Worm (Caenorhabditis elegans): ENCODE measurements around the gene K04C2.7.

Gene K04C2.7

DNA sequence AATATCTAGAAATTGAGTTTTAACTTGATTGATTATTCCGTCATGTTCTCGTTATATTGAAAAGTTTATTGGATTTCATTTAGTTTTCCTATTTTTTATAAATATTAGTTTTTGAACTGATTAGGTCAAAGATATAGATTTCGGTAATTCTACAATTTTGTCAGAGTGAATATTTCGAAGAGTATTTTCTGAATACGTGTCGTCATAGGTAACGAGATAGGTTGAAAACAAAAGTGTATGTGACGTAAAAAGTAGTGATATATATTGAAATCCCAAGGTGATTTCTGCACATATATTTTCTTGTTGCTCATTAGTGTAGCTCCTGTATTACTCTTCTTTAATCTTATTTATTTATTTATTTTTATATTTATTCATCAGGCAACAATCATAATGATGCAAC is at the start of gene K04C2.7:
Gene K04C2.7, plus strand, starts transcription at position 301 of the 400 bp plus-strand sequence.
- TF ChIP-seq sptf-1 (tag; optimal IDR thresholded peaks at IDR 0.05) (no peak), ceh-83 (GFP tag; optimal IDR thresholded peaks at IDR 0.05) (no peak), ces-1 (GFP tag; optimal IDR thresholded peaks at IDR 0.05) (no peak), lin-13 (tag; optimal IDR thresholded peaks at IDR 0.05) (no peak), unc-120 (tag; optimal IDR thresholded peaks at IDR 0.05; ENCODE audit: poor library complexity, severe bottlenecking) (no peak), unc-62 (GFP tag; optimal IDR thresholded peaks at IDR 0.05) (no peak), mls-2 (tag; optimal IDR thresholded peaks at IDR 0.05) (no peak), flh-1 (GFP tag; optimal IDR thresholded peaks at IDR 0.05) (no peak), mep-1 (tag; optimal IDR thresholded peaks at IDR 0.05) (no peak), unc-39 (tag; optimal IDR thresholded peaks at IDR 0.05) (no peak)

DNA sequence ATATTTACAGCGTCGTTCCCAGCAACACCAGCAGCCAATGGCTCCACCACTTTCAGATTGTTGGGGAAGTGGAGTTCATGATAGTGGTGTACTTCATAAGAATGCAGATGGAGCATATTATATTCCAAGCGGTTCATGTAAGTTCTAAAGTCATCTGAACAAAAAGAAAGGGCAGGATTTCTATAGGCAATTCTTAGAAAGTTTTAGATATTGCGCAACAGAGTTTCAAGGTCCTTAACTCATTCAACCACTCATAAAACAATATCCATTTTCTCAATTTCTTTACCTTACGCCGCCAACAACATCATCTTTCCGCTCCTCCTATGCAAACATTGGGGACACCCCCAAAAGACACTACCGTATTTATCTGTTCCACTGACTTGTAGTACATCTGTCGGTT is 49.6 kb upstream of the K04C2.7 start:
- TF ChIP-seq elt-1 (tag; optimal IDR thresholded peaks at IDR 0.05; ENCODE audit: borderline replicate concordance, insufficient read depth) (no peak), unc-62 (GFP tag; optimal IDR thresholded peaks at IDR 0.05) (no peak), zip-8 (tag; optimal IDR thresholded peaks at IDR 0.05) (peak; percentile 92), pha-4 (tag; optimal IDR thresholded peaks at IDR 0.05) (peak; percentile 4), mab-5 (tag; optimal IDR thresholded peaks at IDR 0.05) (no peak)

DNA sequence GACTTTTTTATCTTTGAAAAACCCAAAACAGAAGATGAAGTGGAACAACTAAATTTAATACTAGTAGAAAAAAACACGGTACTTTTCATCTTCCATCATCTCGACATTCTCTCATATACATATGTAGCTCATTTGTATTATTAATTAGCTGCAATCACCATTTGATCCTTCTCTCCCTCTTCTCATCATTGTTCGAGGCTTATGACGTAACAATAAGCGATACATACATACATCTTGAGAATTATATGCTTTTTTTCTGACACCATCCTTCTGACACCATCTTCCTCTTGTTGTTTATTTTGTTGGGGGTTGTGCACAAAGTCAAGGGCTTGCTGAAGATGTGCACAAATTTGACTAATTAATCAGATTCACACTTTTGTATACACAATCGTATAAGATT is 43.6 kb upstream of the K04C2.7 start:
- TF ChIP-seq zip-8 (tag; optimal IDR thresholded peaks at IDR 0.05) (peak; percentile 90), sem-2 (GFP tag; optimal IDR thresholded peaks at IDR 0.05) (no peak), ces-1 (GFP tag; optimal IDR thresholded peaks at IDR 0.05) (peak; percentile 39)

DNA sequence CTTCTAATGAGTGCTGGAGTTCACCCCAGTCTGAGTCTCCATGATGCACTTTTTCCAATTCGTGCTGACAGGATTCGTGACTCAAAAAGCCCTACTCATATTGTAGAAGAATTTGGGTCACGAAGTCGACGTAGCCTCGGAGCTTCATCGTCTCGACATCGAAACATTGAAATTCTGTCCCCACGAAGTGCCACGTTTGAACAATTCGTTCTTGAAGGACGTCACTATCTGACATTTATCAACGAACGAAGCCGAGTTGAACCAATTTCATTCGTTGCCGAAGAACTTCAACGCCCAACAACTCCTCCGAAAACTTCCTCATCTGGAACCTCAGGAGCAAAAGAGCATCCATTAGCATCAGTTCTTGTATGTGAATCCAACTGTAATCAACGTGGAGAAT is 41.8 kb upstream of the K04C2.7 start:
- no peak for TF ChIP-seq ceh-43 (GFP tag; optimal IDR thresholded peaks at IDR 0.05)
- no peak for TF ChIP-seq nhr-28 (tag; optimal IDR thresholded peaks at IDR 0.05)
- TF ChIP-seq hlh-1 (tag; optimal IDR thresholded peaks at IDR 0.05): no peak
- no peak for TF ChIP-seq blmp-1 (tag; optimal IDR thresholded peaks at IDR 0.05)
- no peak for TF ChIP-seq lin-32 (GFP tag; optimal IDR thresholded peaks at IDR 0.05)
- TF ChIP-seq tbx-8 (GFP tag; optimal IDR thresholded peaks at IDR 0.05): no peak
- no peak for TF ChIP-seq flh-1 (GFP tag; optimal IDR thresholded peaks at IDR 0.05)
- TF ChIP-seq ham-2 (GFP tag; optimal IDR thresholded peaks at IDR 0.05): no peak

DNA sequence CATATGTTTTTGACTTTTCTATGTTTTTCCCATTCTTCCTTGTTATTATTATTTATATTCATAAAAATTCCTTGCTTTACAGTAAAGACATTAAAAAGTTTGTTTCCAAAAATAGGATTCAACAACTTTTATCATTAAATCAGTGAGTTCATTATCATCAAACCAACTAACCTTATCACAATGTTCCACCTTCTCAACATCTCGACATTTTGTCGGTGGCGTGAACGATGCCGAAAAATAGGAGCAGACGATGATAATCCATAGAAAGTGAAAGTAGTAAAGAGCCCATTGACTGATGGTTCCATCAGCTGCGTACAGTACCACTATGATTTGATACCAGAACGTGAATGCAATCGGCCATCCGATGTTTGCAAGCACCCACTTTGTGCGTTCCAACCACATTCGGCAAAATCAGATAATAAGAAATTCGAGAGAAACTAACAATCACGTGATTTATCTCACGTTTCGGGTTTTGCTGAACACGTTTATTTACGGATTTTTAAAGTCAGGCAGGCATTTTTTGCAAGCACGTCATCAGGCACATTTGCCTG is 32.2 kb upstream of the K04C2.7 start, which contains the start of gene dhhc-5:
Gene dhhc-5, minus strand, starts transcription at position 406 of the 551 bp plus-strand sequence.
- TF ChIP-seq lsy-2 (tag; optimal IDR thresholded peaks at IDR 0.05): no peak
- TF ChIP-seq cnd-1 (tag; optimal IDR thresholded peaks at IDR 0.05): no peak
- no peak for TF ChIP-seq nhr-2 (tag; optimal IDR thresholded peaks at IDR 0.05)
- TF ChIP-seq elt-3 (tag; optimal IDR thresholded peaks at IDR 0.05): no peak
- TF ChIP-seq lin-32 (GFP tag; optimal IDR thresholded peaks at IDR 0.05): no peak
- no peak for TF ChIP-seq nhr-76 (tag; optimal IDR thresholded peaks at IDR 0.05)
- no peak for TF ChIP-seq ces-1 (GFP tag; optimal IDR thresholded peaks at IDR 0.05)

DNA sequence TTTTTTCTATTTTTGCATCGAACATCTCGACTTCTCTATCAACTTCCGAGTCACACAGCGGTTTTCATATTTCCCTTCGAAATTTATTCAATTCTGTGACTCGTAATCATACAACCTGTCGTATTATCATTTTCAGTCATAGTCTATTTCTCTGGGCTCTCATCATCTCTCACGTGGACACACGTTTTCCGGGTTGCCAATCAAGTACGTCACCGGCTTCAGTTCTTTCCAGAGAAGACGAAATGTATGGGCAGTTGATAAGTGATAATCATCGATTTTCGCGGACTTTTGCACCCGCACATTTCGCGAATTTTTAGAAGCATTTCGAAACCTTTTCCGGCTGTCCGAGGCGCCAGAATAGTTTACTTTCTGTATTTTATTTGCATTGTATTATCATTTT is 30.6 kb upstream of the K04C2.7 start, which contains the start of gene srv-1:
Gene srv-1, plus strand, starts transcription at position 131 of the 400 bp plus-strand sequence.
- no peak for TF ChIP-seq lsy-2 (tag; optimal IDR thresholded peaks at IDR 0.05)
- no peak for TF ChIP-seq nhr-28 (tag; optimal IDR thresholded peaks at IDR 0.05)
- TF ChIP-seq ceh-39 (tag; optimal IDR thresholded peaks at IDR 0.05): no peak

DNA sequence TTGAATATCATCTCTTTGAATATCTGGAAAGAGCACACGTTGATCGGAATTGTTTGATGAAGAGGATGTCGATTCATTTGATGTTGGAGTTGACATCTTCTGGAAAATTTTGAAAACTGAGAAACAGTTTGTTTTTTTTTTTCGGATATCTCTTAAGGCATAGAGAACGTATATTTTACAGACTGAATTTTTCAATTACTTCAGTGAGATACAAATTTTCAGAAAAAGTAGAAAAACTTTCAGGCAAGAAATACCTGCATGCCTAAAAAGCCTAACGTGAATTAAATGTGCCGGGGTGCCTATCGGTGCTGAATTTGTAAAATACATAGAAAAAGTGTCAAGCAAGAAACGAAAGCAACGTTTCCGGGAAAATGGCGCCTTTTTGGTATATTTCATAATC is 24.2 kb upstream of the K04C2.7 start, which contains the start of gene zak-1:
Gene zak-1, minus strand, starts transcription at position 101 of the 400 bp plus-strand sequence.
- TF ChIP-seq ceh-43 (GFP tag; optimal IDR thresholded peaks at IDR 0.05) (no peak), nhr-237 (tag; optimal IDR thresholded peaks at IDR 0.05) (no peak), nhr-76 (tag; optimal IDR thresholded peaks at IDR 0.05) (no peak), nhr-12 (tag; optimal IDR thresholded peaks at IDR 0.05) (no peak), lin-13 (tag; optimal IDR thresholded peaks at IDR 0.05) (no peak)
